Worm (Caenorhabditis elegans): ENCODE measurements around the gene rbx-1.
A peak's percentile ranks its signal among the peaks of the same experiment; 100 is the strongest.

The rbx-1 gene

DNA sequence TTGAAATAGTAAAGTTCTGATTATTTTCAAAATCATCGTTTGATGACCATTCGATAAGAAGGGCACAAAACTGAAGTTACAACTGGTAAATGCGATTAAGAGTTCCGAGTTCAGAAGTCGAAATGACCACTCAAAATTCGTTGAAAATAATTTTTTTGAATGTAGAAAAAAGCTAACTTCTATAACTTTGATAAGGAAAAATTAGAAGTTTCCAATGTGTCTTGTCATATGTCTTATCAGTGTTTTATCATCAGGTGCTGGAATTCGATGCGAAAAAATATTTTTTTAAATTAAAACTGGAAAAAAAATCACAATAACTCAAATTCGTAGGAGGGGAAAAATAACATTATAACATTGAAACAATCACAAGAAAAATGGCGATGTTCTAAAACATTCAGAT lies 35.4 kb upstream of the rbx-1 start:
- TF ChIP-seq klf-2 (GFP tag; conservative IDR thresholded peaks at IDR 0.05) (no peak), tab-1 (GFP tag; IDR thresholded peaks at IDR 0.05) (no peak), flt-1 (GFP tag; IDR thresholded peaks at IDR 0.05) (no peak), cog-1 (tag; optimal IDR thresholded peaks at IDR 0.05) (no peak), T22C8.4 (GFP tag; IDR thresholded peaks at IDR 0.05) (no peak), med-1 (GFP tag; optimal IDR thresholded peaks at IDR 0.05; ENCODE audit: insufficient read depth) (no peak), ztf-29 (GFP tag; IDR thresholded peaks at IDR 0.05) (no peak), ref-1 (GFP tag; conservative IDR thresholded peaks at IDR 0.05) (no peak)

- TF ChIP-seq med-1 (GFP tag; optimal IDR thresholded peaks at IDR 0.05; ENCODE audit: insufficient read depth), result no peak
- no peak for TF ChIP-seq ztf-29 (GFP tag; IDR thresholded peaks at IDR 0.05)
- TF ChIP-seq tab-1 (GFP tag; IDR thresholded peaks at IDR 0.05), result no peak
- TF ChIP-seq cog-1 (tag; optimal IDR thresholded peaks at IDR 0.05), result no peak
- TF ChIP-seq ztf-23 (GFP tag; IDR thresholded peaks at IDR 0.05), result no peak
- TF ChIP-seq ref-1 (GFP tag; conservative IDR thresholded peaks at IDR 0.05), result no peak
- no peak for TF ChIP-seq klf-2 (GFP tag; conservative IDR thresholded peaks at IDR 0.05)
- no peak; the same call in 1 of the 2 replicates for TF ChIP-seq flt-1 (GFP tag; IDR thresholded peaks at IDR 0.05)
- no peak for TF ChIP-seq T22C8.4 (GFP tag; IDR thresholded peaks at IDR 0.05)
Measured at ce11 chrV:9724021-9724671, 33.8 kb upstream of the rbx-1 start, which contains the start of gene slcr-46.3. Gene slcr-46.3, minus strand, starts transcription at chrV:9724106.

DNA sequence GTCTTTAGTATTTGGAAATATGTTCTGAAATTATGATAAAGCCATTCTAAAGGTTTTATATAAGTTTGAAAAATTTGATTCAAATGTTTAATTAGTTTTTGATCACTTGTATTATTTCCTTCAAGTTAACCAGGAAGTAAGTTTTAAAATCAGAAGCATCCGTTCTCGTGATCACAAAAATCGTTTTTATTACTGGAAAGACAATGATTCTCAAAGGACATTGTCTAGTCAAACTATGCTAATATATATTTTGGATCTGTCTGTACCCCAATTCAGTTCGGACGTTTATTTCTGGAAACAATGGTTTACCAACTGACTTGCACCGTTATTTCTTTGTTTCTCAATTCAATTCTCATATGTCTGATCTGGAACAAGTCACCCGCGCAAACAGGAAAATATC lies 26.1 kb upstream of the rbx-1 start, which contains the start of gene str-188:
str-188 (plus strand) TSS at position 301 of the 400 bp plus-strand sequence.
- TF ChIP-seq ztf-29 (GFP tag; IDR thresholded peaks at IDR 0.05) (no peak), ztf-23 (GFP tag; IDR thresholded peaks at IDR 0.05) (no peak)

DNA sequence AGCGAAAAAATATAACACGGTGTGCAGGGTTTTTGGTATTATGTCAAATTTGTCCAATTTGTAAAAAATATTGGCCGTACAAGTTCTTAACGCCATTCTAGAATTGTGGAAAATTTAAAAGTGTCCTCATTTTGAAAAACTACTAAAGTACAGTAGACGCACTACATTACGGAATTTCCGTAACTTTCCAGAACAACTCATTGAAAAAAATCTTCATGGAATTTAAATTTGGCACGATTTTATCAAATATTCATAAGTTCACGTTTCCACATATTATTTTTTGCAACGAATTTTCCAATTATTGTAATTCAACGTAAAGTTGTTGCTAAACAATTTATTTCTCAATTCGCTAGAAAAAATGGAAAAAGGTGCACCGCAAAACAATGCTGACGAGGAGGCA lies 24.6 kb upstream of the rbx-1 start, which contains the start of gene F40F9.3:
F40F9.3 (plus strand) TSS at position 301 of the 400 bp plus-strand sequence.
- TF ChIP-seq T22C8.4 (GFP tag; IDR thresholded peaks at IDR 0.05), result no peak
- no peak for TF ChIP-seq ref-1 (GFP tag; conservative IDR thresholded peaks at IDR 0.05)
- TF ChIP-seq ztf-23 (GFP tag; IDR thresholded peaks at IDR 0.05), result no peak
- TF ChIP-seq klf-2 (GFP tag; conservative IDR thresholded peaks at IDR 0.05), result no peak
- no peak for TF ChIP-seq cog-1 (tag; optimal IDR thresholded peaks at IDR 0.05)
- TF ChIP-seq flt-1 (GFP tag; IDR thresholded peaks at IDR 0.05), result no peak
- no peak for TF ChIP-seq tab-1 (GFP tag; IDR thresholded peaks at IDR 0.05)
- TF ChIP-seq med-1 (GFP tag; optimal IDR thresholded peaks at IDR 0.05; ENCODE audit: insufficient read depth), result no peak
- TF ChIP-seq ztf-29 (GFP tag; IDR thresholded peaks at IDR 0.05), result no peak

DNA sequence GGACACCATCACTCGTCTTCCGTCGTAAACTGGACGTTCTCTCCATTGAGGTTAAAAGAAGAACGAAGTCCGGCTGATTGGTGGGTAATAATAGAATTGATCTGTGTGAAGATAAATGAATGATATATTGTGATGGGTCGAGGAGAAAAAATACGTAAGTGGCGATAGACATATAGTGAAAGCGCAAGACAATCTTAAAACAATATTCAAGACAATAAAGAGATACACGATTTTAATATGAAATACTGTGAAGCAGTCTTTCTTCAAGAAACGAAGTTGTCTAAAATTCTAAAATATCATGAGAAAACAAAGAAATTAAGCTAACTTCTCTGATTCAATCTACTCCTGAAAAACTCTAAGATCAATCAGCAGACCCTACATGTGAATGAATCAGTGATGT lies 23.2 kb upstream of the rbx-1 start, which contains the start of gene F40F9.10:
F40F9.10 (minus strand) TSS at position 101 of the 400 bp plus-strand sequence.
- TF ChIP-seq flt-1 (GFP tag; IDR thresholded peaks at IDR 0.05), result no peak
- no peak for TF ChIP-seq tab-1 (GFP tag; IDR thresholded peaks at IDR 0.05)
- TF ChIP-seq klf-2 (GFP tag; conservative IDR thresholded peaks at IDR 0.05), result no peak
- no peak for TF ChIP-seq ref-1 (GFP tag; conservative IDR thresholded peaks at IDR 0.05)
- no peak for TF ChIP-seq ztf-23 (GFP tag; IDR thresholded peaks at IDR 0.05)

ce11 chrV:9712418-9713173 lies 22.3 kb upstream of the rbx-1 start:
- no peak for TF ChIP-seq klf-2 (GFP tag; conservative IDR thresholded peaks at IDR 0.05)
- TF ChIP-seq cog-1 (tag; optimal IDR thresholded peaks at IDR 0.05), result no peak
- TF ChIP-seq tab-1 (GFP tag; IDR thresholded peaks at IDR 0.05), result no peak
- TF ChIP-seq flt-1 (GFP tag; IDR thresholded peaks at IDR 0.05), result no peak
- no peak for TF ChIP-seq ztf-29 (GFP tag; IDR thresholded peaks at IDR 0.05)
- no peak for TF ChIP-seq ztf-23 (GFP tag; IDR thresholded peaks at IDR 0.05)
- no peak for TF ChIP-seq T22C8.4 (GFP tag; IDR thresholded peaks at IDR 0.05)
- TF ChIP-seq med-1 (GFP tag; optimal IDR thresholded peaks at IDR 0.05; ENCODE audit: insufficient read depth), result no peak
- no peak for TF ChIP-seq ref-1 (GFP tag; conservative IDR thresholded peaks at IDR 0.05)

DNA sequence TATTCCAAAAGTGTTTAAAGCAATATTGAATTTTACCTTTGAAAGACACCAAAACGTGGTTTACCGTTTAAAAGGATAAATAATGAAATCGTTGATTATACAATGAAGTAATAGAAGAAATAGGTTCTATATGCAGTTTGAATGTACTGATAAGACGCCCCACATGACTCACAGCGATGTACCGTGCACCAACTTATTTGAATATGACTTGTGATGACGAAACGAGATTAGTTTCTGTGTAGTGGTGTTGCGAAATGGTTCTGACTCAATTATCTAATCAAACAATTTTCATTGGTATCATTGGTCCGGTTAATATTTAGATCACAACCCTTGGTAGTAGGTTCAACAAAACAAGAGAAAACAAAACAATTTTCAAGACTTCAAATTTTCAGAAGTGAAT lies 20.9 kb upstream of the rbx-1 start:
- TF ChIP-seq T22C8.4 (GFP tag; IDR thresholded peaks at IDR 0.05) (no peak), ztf-23 (GFP tag; IDR thresholded peaks at IDR 0.05) (no peak), tab-1 (GFP tag; IDR thresholded peaks at IDR 0.05) (no peak), ztf-29 (GFP tag; IDR thresholded peaks at IDR 0.05) (no peak)

DNA sequence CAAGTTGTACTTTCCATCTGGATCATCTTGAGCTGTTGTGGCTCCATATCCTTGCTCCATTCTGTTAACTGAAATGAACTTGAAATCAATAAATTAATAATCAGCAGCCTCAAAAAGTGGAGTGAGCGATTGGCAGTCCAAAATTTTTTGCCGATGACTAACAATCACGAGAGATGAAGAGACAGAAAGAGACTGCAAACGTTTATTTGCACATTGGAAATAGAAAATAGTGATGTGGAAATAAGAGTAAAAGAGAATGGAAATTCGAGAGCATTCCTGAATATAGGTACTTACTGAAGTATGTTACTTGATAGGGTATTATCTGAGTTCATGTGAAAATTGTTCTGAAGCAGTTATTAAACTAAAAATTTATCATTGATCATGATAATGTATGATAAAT lies 19.4 kb upstream of the rbx-1 start, which contains the start of gene tag-120:
tag-120 (minus strand) TSS at position 68 of the 400 bp plus-strand sequence.
- no peak for TF ChIP-seq ztf-23 (GFP tag; IDR thresholded peaks at IDR 0.05)
- TF ChIP-seq ref-1 (GFP tag; conservative IDR thresholded peaks at IDR 0.05), result no peak
- TF ChIP-seq klf-2 (GFP tag; conservative IDR thresholded peaks at IDR 0.05), result no peak
- no peak for TF ChIP-seq flt-1 (GFP tag; IDR thresholded peaks at IDR 0.05)

DNA sequence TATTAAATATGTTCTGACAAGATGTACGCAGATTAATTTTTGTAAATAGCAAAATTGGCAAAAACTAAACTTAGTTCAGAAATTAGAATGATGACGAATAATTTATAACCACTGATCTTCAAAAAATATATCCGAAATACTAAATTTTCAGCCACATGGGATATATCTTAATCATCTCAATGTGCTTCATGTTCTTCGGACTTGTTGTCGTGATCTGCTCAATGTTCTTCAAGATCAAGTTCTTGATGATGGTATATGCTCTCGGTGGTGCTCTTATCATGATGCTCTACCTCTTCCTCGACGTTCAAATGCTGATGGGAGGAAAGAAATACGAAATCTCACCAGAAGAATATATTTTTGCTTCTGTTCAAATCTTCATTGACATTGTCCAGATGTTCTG lies 16.3 kb upstream of the rbx-1 start:
- no peak for TF ChIP-seq ztf-23 (GFP tag; IDR thresholded peaks at IDR 0.05)
- TF ChIP-seq tab-1 (GFP tag; IDR thresholded peaks at IDR 0.05), result no peak
- no peak for TF ChIP-seq med-1 (GFP tag; optimal IDR thresholded peaks at IDR 0.05; ENCODE audit: insufficient read depth)
- TF ChIP-seq klf-2 (GFP tag; conservative IDR thresholded peaks at IDR 0.05), result no peak
- TF ChIP-seq cog-1 (tag; optimal IDR thresholded peaks at IDR 0.05), result no peak
- TF ChIP-seq ref-1 (GFP tag; conservative IDR thresholded peaks at IDR 0.05), result no peak
- no peak for TF ChIP-seq ztf-29 (GFP tag; IDR thresholded peaks at IDR 0.05)

ce11 chrV:9704399-9704798 lies 14.1 kb upstream of the rbx-1 start:
- TF ChIP-seq klf-2 (GFP tag; conservative IDR thresholded peaks at IDR 0.05) (no peak), med-1 (GFP tag; optimal IDR thresholded peaks at IDR 0.05; ENCODE audit: insufficient read depth) (no peak), ztf-23 (GFP tag; IDR thresholded peaks at IDR 0.05) (no peak), tab-1 (GFP tag; IDR thresholded peaks at IDR 0.05) (no peak), ztf-29 (GFP tag; IDR thresholded peaks at IDR 0.05) (no peak), flt-1 (GFP tag; IDR thresholded peaks at IDR 0.05) (no peak), T22C8.4 (GFP tag; IDR thresholded peaks at IDR 0.05) (peak; percentile 41; the same call in 1 of the 2 replicates), ref-1 (GFP tag; conservative IDR thresholded peaks at IDR 0.05) (no peak), cog-1 (tag; optimal IDR thresholded peaks at IDR 0.05) (peak; percentile 8)

Measured in whole organism, midembryonic.